Worm (Caenorhabditis elegans) whole organism, L3 larva: Measurements from ENCODE around the gene srh-180.

Source experiments
- R02D3.7 ChIP-seq: fragments of 150-350 bp; optimal IDR thresholded peaks from 2 replicates; lab custom pipeline; 2014; ENCODE audit warnings: missing biosample characterization, missing genetic modification characterization
- aly-2 ChIP-seq: fragments of 150-350 bp; optimal IDR thresholded peaks from 2 replicates; lab custom pipeline; 2014; ENCODE audit warnings: missing biosample characterization, missing genetic modification characterization
- ama-1 ChIP-seq: fragments of 150-350 bp; optimal IDR thresholded peaks from 2 replicates; lab custom pipeline; 2018
- ceh-16 ChIP-seq: sonication (generic microtip); optimal IDR thresholded peaks from 2 replicates; lab custom pipeline; 2017; ENCODE audit warnings: missing biosample characterization, missing genetic modification characterization
- ceh-28 ChIP-seq: fragments of 150-350 bp; optimal IDR thresholded peaks from 2 replicates; lab custom pipeline; 2014; ENCODE audit warnings: missing biosample characterization, missing genetic modification reagents, missing genetic modification characterization
- ceh-82 ChIP-seq: fragments of 150-350 bp; optimal IDR thresholded peaks from 2 replicates; lab custom pipeline; 2014; ENCODE audit warnings: missing biosample characterization, missing genetic modification characterization
- egl-27 ChIP-seq: sonication (generic microtip); optimal IDR thresholded peaks from 4 replicates; lab custom pipeline; 2017; ENCODE audit warnings: missing biosample characterization, missing genetic modification reagents, missing genetic modification characterization
- elt-2 ChIP-seq: sonication (generic microtip); optimal IDR thresholded peaks from 2 replicates; lab custom pipeline; 2016; ENCODE audit warnings: missing genetic modification reagents, mild to moderate bottlenecking, missing genetic modification characterization, missing compliant biosample characterization
- elt-3 ChIP-seq, 3 experiments: fragments of 150-350 bp in 1 of 3; sonication (generic microtip) in 2 of 3; optimal IDR thresholded peaks; 2 replicates in 2 of 3; 4 replicates in 1 of 3; lab custom pipeline; 2014 to 2017; ENCODE audit warnings: missing biosample characterization in 3 of 3, missing genetic modification characterization in 3 of 3
- eor-1 ChIP-seq, 2 experiments: fragments of 150-350 bp; optimal IDR thresholded peaks; 2 replicates each; lab custom pipeline; 2014 to 2018; ENCODE audit warnings: missing biosample characterization in 2 of 2, missing genetic modification characterization in 2 of 2
- hmg-11 ChIP-seq: sonication (generic microtip); optimal IDR thresholded peaks from 2 replicates; lab custom pipeline; 2016; ENCODE audit warnings: missing genetic modification characterization, missing compliant biosample characterization
- jun-1 ChIP-seq: fragments of 150-350 bp; optimal IDR thresholded peaks from 2 replicates; lab custom pipeline; 2014; ENCODE audit warnings: missing biosample characterization, missing genetic modification reagents, missing genetic modification characterization
- lin-15B ChIP-seq: fragments of 150-350 bp; optimal IDR thresholded peaks from 2 replicates; lab custom pipeline; 2014; ENCODE audit warnings: missing biosample characterization, missing genetic modification characterization
- lin-39 ChIP-seq: fragments of 150-350 bp; optimal IDR thresholded peaks from 2 replicates; lab custom pipeline; 2018; ENCODE audit warnings: missing biosample characterization, missing genetic modification reagents, missing genetic modification characterization
- mdl-1 ChIP-seq: fragments of 150-350 bp; optimal IDR thresholded peaks from 2 replicates; lab custom pipeline; 2014; ENCODE audit warnings: missing biosample characterization, missing genetic modification characterization
- mml-1 ChIP-seq: fragments of 150-350 bp; sonication (generic microtip); optimal IDR thresholded peaks from 3 replicates; lab custom pipeline; 2014; ENCODE audit warnings: missing biosample characterization, missing genetic modification characterization
- nfya-1 ChIP-seq: sonication (generic microtip); optimal IDR thresholded peaks from 2 replicates; lab custom pipeline; 2017; ENCODE audit warnings: missing genetic modification characterization, mild to moderate bottlenecking, missing compliant biosample characterization, antibody characterized with exemption, moderate library complexity; ENCODE audit not compliant: insufficient read depth
- nhr-11 ChIP-seq: fragments of 150-350 bp; optimal IDR thresholded peaks from 2 replicates; lab custom pipeline; 2014; ENCODE audit warnings: missing biosample characterization, missing genetic modification characterization
- nhr-12 ChIP-seq: fragments of 150-350 bp; optimal IDR thresholded peaks from 2 replicates; lab custom pipeline; 2014; ENCODE audit warnings: missing biosample characterization, missing genetic modification characterization
- nhr-23 ChIP-seq: fragments of 150-350 bp; optimal IDR thresholded peaks from 2 replicates; lab custom pipeline; 2014; ENCODE audit warnings: missing biosample characterization, missing genetic modification reagents, missing genetic modification characterization
- nhr-237 ChIP-seq: fragments of 150-350 bp; optimal IDR thresholded peaks from 2 replicates; lab custom pipeline; 2014; ENCODE audit warnings: missing biosample characterization, missing genetic modification characterization
- nhr-25 ChIP-seq: sonication (generic microtip); optimal IDR thresholded peaks from 2 replicates; lab custom pipeline; 2017; ENCODE audit warnings: missing biosample characterization, missing genetic modification characterization
- nhr-43 ChIP-seq: sonication (generic microtip); optimal IDR thresholded peaks from 2 replicates; lab custom pipeline; 2016; ENCODE audit warnings: mild to moderate bottlenecking, missing genetic modification characterization, missing compliant biosample characterization; ENCODE audit not compliant: poor library complexity, severe bottlenecking
- nhr-76 ChIP-seq: fragments of 150-350 bp; sonication (generic microtip); optimal IDR thresholded peaks from 5 replicates; lab custom pipeline; 2014; ENCODE audit warnings: missing biosample characterization, missing genetic modification characterization
- pha-4 ChIP-seq: fragments of 150-350 bp; optimal IDR thresholded peaks from 2 replicates; lab custom pipeline; 2014; ENCODE audit warnings: missing biosample characterization, missing genetic modification reagents, missing genetic modification characterization
- pqm-1 ChIP-seq: fragments of 150-350 bp; optimal IDR thresholded peaks from 2 replicates; lab custom pipeline; 2017; ENCODE audit warnings: missing biosample characterization, missing genetic modification characterization, inconsistent platforms
- sea-2 ChIP-seq: fragments of 150-350 bp; sonication (generic microtip); optimal IDR thresholded peaks from 4 replicates; lab custom pipeline; 2014; ENCODE audit warnings: missing biosample characterization, missing genetic modification reagents, missing genetic modification characterization
- skn-1 ChIP-seq: fragments of 150-350 bp; optimal IDR thresholded peaks from 2 replicates; lab custom pipeline; 2014; ENCODE audit warnings: missing biosample characterization, missing genetic modification characterization
- snpc-4 ChIP-seq: fragments of 150-350 bp; optimal IDR thresholded peaks from 2 replicates; lab custom pipeline; 2014; ENCODE audit warnings: missing biosample characterization, missing genetic modification characterization
- tbx-2 ChIP-seq: sonication (generic microtip); optimal IDR thresholded peaks from 2 replicates; lab custom pipeline; 2016; ENCODE audit warnings: mild to moderate bottlenecking, missing genetic modification characterization, missing compliant biosample characterization
- unc-39 ChIP-seq: sonication (generic microtip); optimal IDR thresholded peaks from 4 replicates; lab custom pipeline; 2017; ENCODE audit warnings: missing biosample characterization, missing genetic modification characterization
- zag-1 ChIP-seq: fragments of 150-350 bp; optimal IDR thresholded peaks from 2 replicates; lab custom pipeline; 2014; ENCODE audit warnings: missing biosample characterization, missing genetic modification characterization
- ztf-4 ChIP-seq: fragments of 150-350 bp; optimal IDR thresholded peaks from 2 replicates; lab custom pipeline; 2014; ENCODE audit warnings: missing biosample characterization, missing genetic modification characterization

Gene srh-180

ce11 chrV:16355941-16356340, 38.6 kb downstream of the srh-180 start (continued):
- TF ChIP-seq tbx-2 (tag; lab: Kevin White, UChicago) (peak; percentile 56), mml-1 (no peak), skn-1 (tag; lab: Kevin White, UChicago) (peak; percentile 85), snpc-4 (tag; lab: Kevin White, UChicago) (peak; percentile 52), jun-1 (tag; lab: Kevin White, UChicago) (peak; percentile 96), lin-39 (tag; lab: Kevin White, UChicago) (peak; percentile 92), nfya-1 (peak; percentile 96), nhr-237 (tag; lab: Kevin White, UChicago) (no peak), elt-3 (tag; optimal IDR thresholded peaks at IDR 0.05; lab: Kevin White, UChicago) (no peak), nhr-25 (tag; lab: Kevin White, UChicago) (peak; percentile 64), unc-39 (tag; lab: Kevin White, UChicago) (no peak), nhr-11 (no peak)

ce11 chrV:16356798-16357197, 39.5 kb downstream of the srh-180 start:
- no peak for TF ChIP-seq ama-1 (lab: Kevin White, UChicago)
- no peak for TF ChIP-seq sea-2
- TF ChIP-seq ceh-82 (tag; lab: Kevin White, UChicago), result no peak

- peak; percentile 72 for TF ChIP-seq ceh-28 (tag; lab: Kevin White, UChicago)
- no peak for TF ChIP-seq ztf-4 (tag; lab: Kevin White, UChicago)
- TF ChIP-seq nhr-11, result no peak
- TF ChIP-seq nfya-1, result peak; percentile 47
- TF ChIP-seq ceh-16, result no peak
- TF ChIP-seq nhr-23 (tag; lab: Kevin White, UChicago), result peak; percentile 58
- peak in 1 of 3 experiments; percentile 39 for TF ChIP-seq elt-3 (tag; optimal IDR thresholded peaks at IDR 0.05; lab: Kevin White, UChicago)
- peak; percentile 33 for TF ChIP-seq pha-4 (tag; lab: Kevin White, UChicago)
- TF ChIP-seq elt-2 (tag; lab: Kevin White, UChicago), result peak; percentile 71
- no peak for TF ChIP-seq jun-1 (tag; lab: Kevin White, UChicago)
- TF ChIP-seq pqm-1, result peak; percentile 50
Observed at ce11 chrV:16357253-16357652, 39.9 kb downstream of the srh-180 start, which contains the start of gene pptr-1. TSS of gene pptr-1 (plus strand) at chrV:16357521.

ce11 chrV:16361350-16361749, 44.0 kb downstream of the srh-180 start:
- TF ChIP-seq nhr-76 (tag; lab: Kevin White, UChicago) (no peak), nfya-1 (peak; percentile 100)

DNA sequence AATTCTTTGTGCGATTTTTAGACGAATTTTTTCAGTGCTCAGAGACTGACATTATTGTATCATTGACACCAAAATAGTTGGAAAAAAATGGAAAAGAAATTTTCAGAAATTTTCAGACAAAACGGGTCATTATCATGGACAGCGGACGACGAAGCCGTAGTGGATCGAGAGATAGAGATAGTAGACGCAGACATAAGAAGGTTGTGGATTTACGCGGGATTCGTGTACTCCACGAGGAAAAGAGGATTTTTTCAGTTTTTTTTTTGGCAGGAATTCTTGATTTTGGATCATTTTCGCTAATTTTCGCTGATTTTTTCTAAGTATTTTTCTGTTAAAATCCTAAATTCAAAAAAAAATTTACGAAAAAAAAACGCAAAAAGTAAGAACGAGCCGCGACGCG, 50.2 kb downstream of the srh-180 start, which contains the start of gene W08G11.3:
TSS of gene W08G11.3 (plus strand) at position 107 of the 400 bp plus-strand sequence.
- TF ChIP-seq lin-15B (tag; lab: Kevin White, UChicago) (no peak), mdl-1 (tag; lab: Kevin White, UChicago) (no peak), eor-1 (tag; optimal IDR thresholded peaks at IDR 0.05; lab: Kevin White, UChicago) (no peak), lin-39 (tag; lab: Kevin White, UChicago) (no peak), elt-2 (tag; lab: Kevin White, UChicago) (no peak), sea-2 (no peak), nfya-1 (no peak), nhr-43 (tag; lab: Kevin White, UChicago) (no peak), egl-27 (tag; lab: Kevin White, UChicago) (no peak), ceh-28 (tag; lab: Kevin White, UChicago) (no peak), zag-1 (no peak), nhr-12 (tag; lab: Kevin White, UChicago) (no peak), tbx-2 (tag; lab: Kevin White, UChicago) (no peak), ztf-4 (tag; lab: Kevin White, UChicago) (no peak), aly-2 (tag; lab: Kevin White, UChicago) (peak; percentile 46), R02D3.7 (tag; lab: Kevin White, UChicago) (peak; percentile 37), unc-39 (tag; lab: Kevin White, UChicago) (no peak), ama-1 (lab: Kevin White, UChicago) (no peak), hmg-11 (tag; lab: Kevin White, UChicago) (peak; percentile 1)
